Fruit fly (Drosophila melanogaster): ENCODE results near the gene CG10175.

DNA sequence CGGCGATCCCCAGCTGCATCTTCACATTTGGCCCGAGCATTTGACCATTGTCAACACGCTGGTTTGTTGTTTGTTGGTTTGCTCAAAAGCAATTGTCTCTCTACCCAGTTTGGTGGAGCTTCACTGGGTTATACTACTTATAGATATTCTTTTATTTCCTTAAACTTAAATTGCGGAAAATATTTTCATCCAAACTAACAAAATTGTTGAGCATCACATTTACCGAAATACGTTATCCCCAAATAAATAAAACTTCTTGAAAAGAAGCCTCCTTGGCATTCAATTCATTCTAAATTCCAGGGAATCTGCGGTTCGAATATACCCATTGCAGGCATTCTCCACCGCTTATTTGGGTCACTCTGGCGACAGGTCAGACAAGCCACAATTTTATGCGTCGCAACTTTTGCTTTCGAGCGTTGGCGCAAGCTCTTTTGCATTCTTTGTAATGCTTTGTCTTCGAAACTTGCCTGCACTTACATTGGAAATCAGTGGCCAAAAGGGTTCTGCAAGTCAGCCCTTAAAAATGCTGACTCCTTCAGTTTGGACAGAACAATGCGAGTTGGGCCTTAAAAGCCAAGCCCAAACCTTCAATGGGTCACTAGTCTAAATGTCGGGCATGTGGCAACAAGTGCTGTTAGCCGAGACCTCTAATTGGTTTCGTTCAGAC lies 49.4 kb downstream of the CG10175 start, which contains the start of gene Ir94f:
- TF ChIP-seq Hr39 (GFP tag; optimal IDR thresholded peaks at IDR 0.05) = no peak
- no peak for TF ChIP-seq fd85E (GFP tag; optimal IDR thresholded peaks at IDR 0.05)
- no peak for TF ChIP-seq CG10669 (GFP tag; optimal IDR thresholded peaks at IDR 0.05)
- peak; percentile 77 for TF ChIP-seq Eip78C (GFP tag)
- TF ChIP-seq CG11902 (GFP tag; optimal IDR thresholded peaks at IDR 0.05) = no peak
- no peak for TF ChIP-seq CG32006 (GFP tag; optimal IDR thresholded peaks at IDR 0.05)

Measured in whole organism, prepupa.